Worm (Caenorhabditis elegans): Measurements from ENCODE around the gene fbxa-150.

- TF ChIP-seq him-1 (tag; optimal IDR thresholded peaks at IDR 0.05) (no peak), W03F9.2 (tag; optimal IDR thresholded peaks at IDR 0.05) (no peak), dao-5 (tag; optimal IDR thresholded peaks at IDR 0.05) (no peak)
These were observed 35.9 kb downstream of the fbxa-150 start, which contains the start of gene abf-4 for ce11 chrV:20558270-20558669.
